Worm (Caenorhabditis elegans): Measurements from ENCODE around the gene mrpl-2.
A peak's percentile ranks its signal among the peaks of the same experiment; 100 is the strongest.

The mrpl-2 gene

DNA sequence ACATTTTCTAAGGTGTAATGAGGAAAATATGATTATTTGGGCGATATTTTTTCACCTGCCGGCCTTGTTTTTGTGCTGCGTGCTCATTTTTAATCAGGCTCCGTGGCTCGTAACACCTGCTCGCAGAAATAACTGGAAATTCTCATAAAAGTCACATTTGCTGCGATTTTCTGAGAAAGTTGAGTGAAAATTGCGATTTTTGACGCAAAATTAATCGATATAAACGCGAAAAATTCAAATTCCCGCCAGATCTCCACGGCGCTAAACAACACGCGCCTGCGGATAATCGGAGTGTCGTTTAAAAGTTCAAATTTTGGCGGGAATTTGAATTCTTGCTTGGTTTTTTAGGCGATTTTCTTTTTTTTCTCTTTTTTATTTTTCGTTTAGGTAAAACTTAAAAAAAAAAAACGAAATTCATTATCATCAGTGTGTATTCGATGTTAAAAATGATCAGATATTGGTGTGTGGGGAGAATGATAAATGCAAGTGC lies 34.0 kb downstream of the mrpl-2 start, which contains the start of gene Y55F3BL.6:
Y55F3BL.6 (minus strand) TSS at position 51 of the 490 bp plus-strand sequence.
- TF ChIP-seq F33H1.4 (GFP tag; IDR thresholded peaks at IDR 0.05) (peak; percentile 23; the same call in 1 of the 2 replicates), lag-1 (GFP tag; IDR thresholded peaks at IDR 0.05) (no peak), madf-3 (GFP tag; IDR thresholded peaks at IDR 0.05) (0 out of 2 replicates have a peak, but pooled peaks have one; percentile 50), lsl-1 (GFP tag; optimal IDR thresholded peaks at IDR 0.05) (peak; percentile 31), madf-8 (GFP tag; conservative IDR thresholded peaks at IDR 0.05) (no peak), attf-3 (GFP tag; conservative IDR thresholded peaks at IDR 0.05) (peak; percentile 85), tbp1 (GFP tag; optimal IDR thresholded peaks at IDR 0.05) (peak; percentile 5), hsf-1 (GFP tag; IDR thresholded peaks at IDR 0.05) (0 out of 2 replicates have a peak, but pooled peaks have one; percentile 52), mcd-1 (GFP tag; IDR thresholded peaks at IDR 0.05) (peak; percentile 31; the same call in 1 of the 2 replicates), cebp-1 (GFP tag; IDR thresholded peaks at IDR 0.05) (no peak), cebp-1 (tag; optimal IDR thresholded peaks at IDR 0.05) (peak; percentile 18), rec-8 (tag; optimal IDR thresholded peaks at IDR 0.05) (no peak), pha-4 (tag; optimal IDR thresholded peaks at IDR 0.05) (no peak), efl-1 (GFP tag; optimal IDR thresholded peaks at IDR 0.05) (peak; percentile 28), C17E4.6 (GFP tag; IDR thresholded peaks at IDR 0.05) (no peak), lin-54 (GFP tag; optimal IDR thresholded peaks at IDR 0.05) (peak; percentile 89)

ce11 chrIV:813341-813740 lies 40.3 kb downstream of the mrpl-2 start:
- TF ChIP-seq rcor-1 (GFP tag; IDR thresholded peaks at IDR 0.05) (peak; percentile 66; the same call in 1 of the 2 replicates), pbrm-1 (GFP tag; IDR thresholded peaks at IDR 0.05) (peak; percentile 21; the same call in 1 of the 2 replicates), egl-44 (GFP tag; IDR thresholded peaks at IDR 0.05) (peak; percentile 48; the same call in 1 of the 2 replicates), egrh-3 (GFP tag; IDR thresholded peaks at IDR 0.05) (peak; percentile 37; the same call in 1 of the 2 replicates), F37B4.10 (GFP tag; IDR thresholded peaks at IDR 0.05) (0 out of 2 replicates have a peak, but pooled peaks have one; percentile 36), ztf-18 (tag; optimal IDR thresholded peaks at IDR 0.05) (peak; percentile 74), F33H1.4 (GFP tag; IDR thresholded peaks at IDR 0.05) (0 out of 2 replicates have a peak, but pooled peaks have one; percentile 16), K11D2.4 (GFP tag; IDR thresholded peaks at IDR 0.05) (peak; percentile 66), lag-1 (GFP tag; IDR thresholded peaks at IDR 0.05) (0 out of 2 replicates have a peak, but pooled peaks have one; percentile 28), hmg-1.2 (GFP tag; IDR thresholded peaks at IDR 0.05) (peak; percentile 93), ceh-100 (GFP tag; IDR thresholded peaks at IDR 0.05) (peak; percentile 67), lin-26 (GFP tag; IDR thresholded peaks at IDR 0.05) (0 out of 2 replicates have a peak, but pooled peaks have one; percentile 23), mcd-1 (GFP tag; IDR thresholded peaks at IDR 0.05) (peak; percentile 89), dox-1 (GFP tag; IDR thresholded peaks at IDR 0.05) (peak; percentile 74), cebp-1 (GFP tag; IDR thresholded peaks at IDR 0.05) (peak; percentile 30; the same call in 1 of the 2 replicates), cebp-1 (tag; optimal IDR thresholded peaks at IDR 0.05) (peak; percentile 24), zfh-2 (GFP tag; conservative IDR thresholded peaks at IDR 0.05) (peak; percentile 55)

DNA sequence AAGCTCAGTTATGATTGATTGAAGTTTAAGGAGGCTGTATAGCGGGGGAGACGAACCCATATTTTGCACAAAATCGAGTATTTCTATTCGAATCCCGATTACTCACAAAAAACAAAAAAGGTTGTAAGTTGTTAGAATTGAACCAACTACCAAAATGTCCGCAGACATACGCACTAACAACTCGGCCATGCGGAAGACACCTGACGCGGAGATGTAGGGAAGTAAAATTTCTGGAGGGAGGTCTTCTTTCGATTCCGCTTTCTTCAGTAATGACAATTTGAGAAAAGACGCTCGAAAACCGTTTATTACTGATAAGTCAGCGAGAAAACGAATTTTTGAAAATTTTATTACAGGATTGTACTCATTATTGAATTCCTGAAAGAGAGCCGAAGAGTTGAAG lies 44.8 kb downstream of the mrpl-2 start:
- TF ChIP-seq dpff-1 (tag; optimal IDR thresholded peaks at IDR 0.05) (no peak), rpc-1 (optimal IDR thresholded peaks at IDR 0.05) (peak; percentile 18), rpc-1 (tag; optimal IDR thresholded peaks at IDR 0.05) (peak; percentile 29), ceh-58 (GFP tag; IDR thresholded peaks at IDR 0.05) (no peak), snpc-4 (GFP tag; optimal IDR thresholded peaks at IDR 0.05) (no peak), snpc-4 (tag; optimal IDR thresholded peaks at IDR 0.05) (peak in 1 of 4 experiments; percentile 35), tbp1 (GFP tag; optimal IDR thresholded peaks at IDR 0.05) (peak; percentile 64), B0261.1 (tag; optimal IDR thresholded peaks at IDR 0.05) (peak; percentile 43)

All from whole organism, young adult.